Worm (Caenorhabditis elegans) whole organism, midembryonic: Measurements from ENCODE around the gene idpp-5.

ENCODE experiments used
- T22C8.4 ChIP-seq: fragments of 200-800 bp; sonication (Bioruptor generic); IDR thresholded peaks from 2 replicates; pipeline ENCODE4 v1.3.6; 2022; ENCODE audit warnings: missing genetic modification characterization, missing compliant biosample characterization
- cog-1 ChIP-seq: sonication (generic microtip); optimal IDR thresholded peaks from 2 replicates; lab custom pipeline; 2016; ENCODE audit warnings: missing genetic modification characterization, missing compliant biosample characterization
- flt-1 ChIP-seq: fragments of 200-800 bp; sonication (Bioruptor generic); IDR thresholded peaks from 2 replicates; pipeline ENCODE4 v1.3.6; 2022; ENCODE audit warnings: missing genetic modification characterization, missing compliant biosample characterization
- klf-2 ChIP-seq: fragments of 200-800 bp; sonication (Bioruptor generic); conservative IDR thresholded peaks from 2 replicates; pipeline ENCODE4 v1.3.6; 2022; ENCODE audit warnings: missing genetic modification reagents, missing genetic modification characterization, missing compliant biosample characterization
- med-1 ChIP-seq: sonication (generic microtip); optimal IDR thresholded peaks from 2 replicates; lab custom pipeline; 2017; ENCODE audit warnings: missing genetic modification characterization, mild to moderate bottlenecking, missing compliant biosample characterization, antibody characterized with exemption, missing genetic modification reagents; ENCODE audit not compliant: insufficient read depth
- ref-1 ChIP-seq: fragments of 200-800 bp; sonication (Bioruptor generic); conservative IDR thresholded peaks from 2 replicates; pipeline ENCODE4 v1.3.6; 2022; ENCODE audit warnings: missing genetic modification reagents, missing genetic modification characterization, missing compliant biosample characterization
- tab-1 ChIP-seq: fragments of 200-800 bp; sonication (Bioruptor generic); IDR thresholded peaks from 2 replicates; pipeline ENCODE4 v1.3.6; 2022; ENCODE audit warnings: missing genetic modification characterization, missing compliant biosample characterization
- ztf-23 ChIP-seq: fragments of 200-800 bp; sonication (Bioruptor generic); IDR thresholded peaks from 2 replicates; pipeline ENCODE4 v1.3.6; 2022; ENCODE audit warnings: missing genetic modification reagents, missing genetic modification characterization, missing compliant biosample characterization
- ztf-29 ChIP-seq: fragments of 200-800 bp; sonication (Bioruptor generic); IDR thresholded peaks from 2 replicates; pipeline ENCODE4 v1.3.6; 2022; ENCODE audit warnings: missing genetic modification reagents, missing genetic modification characterization, missing compliant biosample characterization

Gene idpp-5

ce11 chrX:3773233-3773632, 19.4 kb downstream of the idpp-5 start:
- no peak for TF ChIP-seq ztf-23 (GFP tag; lab: Robert Waterston, UW)
- no peak for TF ChIP-seq cog-1 (tag; lab: Kevin White, UChicago)

- TF ChIP-seq ref-1 (no peak), ztf-23 (GFP tag; lab: Robert Waterston, UW) (no peak), med-1 (GFP tag; lab: Kevin White, UChicago) (no peak), klf-2 (GFP tag; lab: Robert Waterston, UW) (no peak), ztf-29 (GFP tag; lab: Robert Waterston, UW) (no peak), tab-1 (GFP tag; lab: Robert Waterston, UW) (no peak), cog-1 (tag; lab: Kevin White, UChicago) (no peak), T22C8.4 (GFP tag; lab: Robert Waterston, UW) (no peak), flt-1 (no peak)
Observed at ce11 chrX:3772405-3772804, 20.2 kb downstream of the idpp-5 start, which contains the start of gene F47B7.2. TSS of gene F47B7.2 (plus strand) at chrX:3772762.

ce11 chrX:3768717-3769116, 23.9 kb downstream of the idpp-5 start, which contains the start of gene F47B7.5:
TSS of gene F47B7.5 (minus strand) at chrX:3768817.
- TF ChIP-seq ref-1, result no peak
- no peak for TF ChIP-seq flt-1

- no peak for TF ChIP-seq cog-1 (tag; lab: Kevin White, UChicago)
- TF ChIP-seq med-1 (GFP tag; lab: Kevin White, UChicago), result no peak
- TF ChIP-seq ztf-23 (GFP tag; lab: Robert Waterston, UW), result no peak
- no peak for TF ChIP-seq T22C8.4 (GFP tag; lab: Robert Waterston, UW)
- TF ChIP-seq ref-1, result no peak
- TF ChIP-seq ztf-29 (GFP tag; lab: Robert Waterston, UW), result no peak
- no peak for TF ChIP-seq klf-2 (GFP tag; lab: Robert Waterston, UW)
- TF ChIP-seq tab-1 (GFP tag; lab: Robert Waterston, UW), result no peak
- no peak for TF ChIP-seq flt-1
Observed at ce11 chrX:3766552-3766951, 26.1 kb downstream of the idpp-5 start, which contains the start of gene F47B7.4. TSS of gene F47B7.4 (minus strand) at chrX:3766652.

- TF ChIP-seq ztf-23 (GFP tag; lab: Robert Waterston, UW) (no peak), med-1 (GFP tag; lab: Kevin White, UChicago) (no peak), klf-2 (GFP tag; lab: Robert Waterston, UW) (no peak), T22C8.4 (GFP tag; lab: Robert Waterston, UW) (no peak), ref-1 (no peak), tab-1 (GFP tag; lab: Robert Waterston, UW) (no peak), ztf-29 (GFP tag; lab: Robert Waterston, UW) (no peak), cog-1 (tag; lab: Kevin White, UChicago) (no peak), flt-1 (no peak)
Observed at ce11 chrX:3764295-3764694, 28.3 kb downstream of the idpp-5 start, which contains the start of gene F47B7.3. TSS of gene F47B7.3 (minus strand) at chrX:3764395.

ce11 chrX:3762410-3762809, 30.2 kb downstream of the idpp-5 start, which contains the start of gene T14G12.11:
TSS of gene T14G12.11 (minus strand) at chrX:3762547.
- TF ChIP-seq klf-2 (GFP tag; lab: Robert Waterston, UW) (no peak), ztf-23 (GFP tag; lab: Robert Waterston, UW) (no peak), cog-1 (tag; lab: Kevin White, UChicago) (no peak), ref-1 (no peak), T22C8.4 (GFP tag; lab: Robert Waterston, UW) (no peak), ztf-29 (GFP tag; lab: Robert Waterston, UW) (no peak)

- TF ChIP-seq klf-2 (GFP tag; lab: Robert Waterston, UW) (no peak), ztf-23 (GFP tag; lab: Robert Waterston, UW) (no peak), tab-1 (GFP tag; lab: Robert Waterston, UW) (0 out of 2 replicates have a peak, but pooled peaks have one; percentile 44), T22C8.4 (GFP tag; lab: Robert Waterston, UW) (no peak)
Observed at ce11 chrX:3759820-3760219, 32.8 kb downstream of the idpp-5 start.

- no peak for TF ChIP-seq flt-1
- no peak for TF ChIP-seq T22C8.4 (GFP tag; lab: Robert Waterston, UW)
- TF ChIP-seq cog-1 (tag; lab: Kevin White, UChicago), result no peak
- no peak for TF ChIP-seq tab-1 (GFP tag; lab: Robert Waterston, UW)
- TF ChIP-seq ref-1, result no peak
- no peak for TF ChIP-seq med-1 (GFP tag; lab: Kevin White, UChicago)
- TF ChIP-seq ztf-29 (GFP tag; lab: Robert Waterston, UW), result no peak
- TF ChIP-seq ztf-23 (GFP tag; lab: Robert Waterston, UW), result no peak
- TF ChIP-seq klf-2 (GFP tag; lab: Robert Waterston, UW), result no peak
Observed at ce11 chrX:3759345-3759744, 33.3 kb downstream of the idpp-5 start, which contains the start of gene T14G12.6. TSS of gene T14G12.6 (minus strand) at chrX:3759445.

ce11 chrX:3758399-3758798, 34.2 kb downstream of the idpp-5 start, which contains the start of gene T14G12.12:
TSS of gene T14G12.12 (minus strand) at chrX:3758499.
- no peak for TF ChIP-seq klf-2 (GFP tag; lab: Robert Waterston, UW)
- TF ChIP-seq flt-1, result no peak
- TF ChIP-seq ref-1, result no peak
- no peak for TF ChIP-seq ztf-29 (GFP tag; lab: Robert Waterston, UW)
- TF ChIP-seq med-1 (GFP tag; lab: Kevin White, UChicago), result no peak
- TF ChIP-seq cog-1 (tag; lab: Kevin White, UChicago), result no peak
- no peak for TF ChIP-seq T22C8.4 (GFP tag; lab: Robert Waterston, UW)
- no peak for TF ChIP-seq ztf-23 (GFP tag; lab: Robert Waterston, UW)
- TF ChIP-seq tab-1 (GFP tag; lab: Robert Waterston, UW), result no peak

ce11 chrX:3756238-3756637, 36.4 kb downstream of the idpp-5 start:
- TF ChIP-seq tab-1 (GFP tag; lab: Robert Waterston, UW) (no peak), flt-1 (no peak), ztf-29 (GFP tag; lab: Robert Waterston, UW) (no peak)
